Worm (Caenorhabditis elegans) whole organism, young adult: ENCODE results near the gene tin-10.

Experiments
- bed-2 ChIP-seq: fragments of 200-800 bp; sonication (Bioruptor generic); IDR thresholded peaks from 2 replicates; pipeline ENCODE4 v1.3.6; 2022; ENCODE audit warnings: missing genetic modification reagents, missing genetic modification characterization, missing compliant biosample characterization
- egl-44 ChIP-seq: fragments of 200-800 bp; sonication (Bioruptor generic); IDR thresholded peaks from 2 replicates; pipeline ENCODE4 v1.3.6; 2022; ENCODE audit warnings: missing genetic modification reagents, missing genetic modification characterization, missing compliant biosample characterization
- hrde-1 ChIP-seq: sonication (generic microtip); optimal IDR thresholded peaks from 2 replicates; lab custom pipeline; 2016; ENCODE audit warnings: missing genetic modification characterization, mild to moderate bottlenecking, missing compliant biosample characterization, moderate library complexity, missing genotype, missing genetic modification reagents, borderline replicate concordance
- sea-2 ChIP-seq: fragments of 200-800 bp; sonication (Bioruptor generic); IDR thresholded peaks from 2 replicates; pipeline ENCODE4 v1.3.6; 2022; ENCODE audit warnings: missing genetic modification characterization, missing compliant biosample characterization
- unc-62 ChIP-seq: fragments of 150-350 bp; optimal IDR thresholded peaks from 2 replicates; lab custom pipeline; 2014; ENCODE audit warnings: missing biosample characterization, missing genetic modification reagents, missing genetic modification characterization

DNA sequence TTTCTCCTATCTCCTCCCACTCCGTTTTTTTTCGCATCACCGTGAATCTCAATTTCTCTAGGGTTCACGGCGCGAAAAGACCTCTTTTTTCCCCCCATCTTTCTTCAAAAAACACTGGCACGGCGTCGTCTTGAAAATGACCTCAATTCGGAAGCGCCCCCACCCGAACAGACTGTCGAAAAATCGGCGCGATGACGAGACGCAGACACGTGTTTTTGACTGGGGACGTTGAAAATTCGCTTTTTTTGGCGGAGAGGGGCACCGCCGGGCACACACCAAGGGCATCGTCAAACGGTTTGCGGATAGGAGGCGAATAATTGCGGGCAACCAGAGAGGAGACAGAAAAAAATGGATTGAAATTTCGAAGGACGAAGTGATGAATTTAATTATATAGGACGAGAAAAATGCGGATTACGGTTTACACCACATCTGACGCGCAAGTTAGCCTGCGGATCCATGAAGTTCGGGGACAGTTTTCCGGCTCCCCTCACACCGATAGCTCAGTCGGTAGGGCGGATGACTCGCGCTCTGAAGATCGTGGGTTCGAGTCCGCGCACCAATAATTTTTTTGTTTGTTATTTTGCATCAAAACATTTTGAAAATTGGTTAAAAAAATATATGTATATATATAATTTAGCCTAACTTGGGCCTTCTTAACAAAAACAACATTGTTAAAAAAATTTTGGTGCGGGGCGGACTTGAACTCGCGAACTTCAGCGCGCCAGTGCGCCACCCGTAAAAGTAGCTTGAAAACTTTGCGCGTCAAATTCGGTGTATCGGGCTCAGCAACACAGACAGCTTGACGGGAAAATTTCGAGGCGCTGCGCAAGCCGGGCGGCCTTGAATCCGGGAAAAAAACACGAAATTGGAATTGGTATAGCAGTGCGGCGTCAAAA, 23.9 kb downstream of the tin-10 start:
- TF ChIP-seq unc-62 (GFP tag; lab: Kevin White, UChicago), result no peak
- TF ChIP-seq sea-2 (GFP tag; lab: Robert Waterston, UW), result no peak
- no peak for TF ChIP-seq bed-2 (GFP tag; lab: Robert Waterston, UW)
- no peak for TF ChIP-seq hrde-1
- TF ChIP-seq egl-44, result no peak
